Fruit fly (Drosophila melanogaster) S2 (cell line): Measurements from ENCODE around the gene brn.

Experiments used
- CG8478 ChIP-seq: fragments of >200 bp; optimal IDR thresholded peaks from 2 replicates; lab custom pipeline; 2018
- CTCF ChIP-seq, 2 experiments: fragments of >200 bp; optimal IDR thresholded peaks; 2 replicates each; lab custom pipeline; 2018

dm6 chrX:4061502-4061901 lies 42.6 kb upstream of the brn start:
- no peak for TF ChIP-seq CG8478 (lab: Kevin White, UChicago)
- no peak for TF ChIP-seq CTCF (optimal IDR thresholded peaks at IDR 0.05; lab: Kevin White, UChicago)
